Comparison of ENCODE assay signal across 1 fruit fly cellular context in genomic region chr3R:26801427-26802160, dm6.
TF ChIP-seq lines count a peak whose summit lies in the region.

No protein-coding gene starts in this region.

TF ChIP-seq in whole organism, embryonic, 481 proteins besides CTCF, POLR2A, EP300 and RAD21 (continued from another document):
- TF ChIP-seq CG3163 (GFP tag; optimal IDR thresholded peaks at IDR 0.05; lab: Kevin White, UChicago): no peak
- TF ChIP-seq CG11696 (GFP tag; IDR thresholded peaks at IDR 0.05; lab: Robert Waterston, UW): no peak
- no peak for TF ChIP-seq Lpt (GFP tag; optimal IDR thresholded peaks at IDR 0.05; lab: Kevin White, UChicago)
- TF ChIP-seq CG18619 (GFP tag; optimal IDR thresholded peaks at IDR 0.05; lab: Kevin White, UChicago): peak; percentile 9
- no peak for TF ChIP-seq CG33213 (GFP tag; optimal IDR thresholded peaks at IDR 0.05; lab: Kevin White, UChicago)
- TF ChIP-seq CG1024 (GFP tag; IDR thresholded peaks at IDR 0.05; lab: Robert Waterston, UW): no peak
- no peak for TF ChIP-seq CG15073 (GFP tag; optimal IDR thresholded peaks at IDR 0.05; lab: Kevin White, UChicago)
- TF ChIP-seq Rfx (GFP tag; IDR thresholded peaks at IDR 0.05; lab: Robert Waterston, UW): peak; percentile 43; the same call in 1 of the 2 replicates
- no peak for TF ChIP-seq eyg (GFP tag; optimal IDR thresholded peaks at IDR 0.05; lab: Kevin White, UChicago)
TF ChIP-seq in whole organism, embryonic: peak in this region for 102.
